Fruit fly (Drosophila melanogaster): Measurements from ENCODE around the gene Gr28a.

- no peak for TF ChIP-seq ovo (GFP tag; optimal IDR thresholded peaks at IDR 0.05)
- TF ChIP-seq cic (GFP tag; optimal IDR thresholded peaks at IDR 0.05), result no peak
- TF ChIP-seq Hr96 (GFP tag; optimal IDR thresholded peaks at IDR 0.05), result no peak
- no peak for TF ChIP-seq cnc (optimal IDR thresholded peaks at IDR 0.05)
- no peak for TF ChIP-seq tj (GFP tag; optimal IDR thresholded peaks at IDR 0.05)
- no peak for TF ChIP-seq CG14711 (tag; optimal IDR thresholded peaks at IDR 0.05)
- no peak for TF ChIP-seq CG11617 (GFP tag; optimal IDR thresholded peaks at IDR 0.05)
- no peak for TF ChIP-seq CG5204 (GFP tag; optimal IDR thresholded peaks at IDR 0.05)
- no peak for TF ChIP-seq CG1620 (GFP tag; optimal IDR thresholded peaks at IDR 0.05)
- no peak for TF ChIP-seq toe (GFP tag; optimal IDR thresholded peaks at IDR 0.05)
Measured at dm6 chr2L:7431861-7432601, 22.0 kb downstream of the Gr28a start.
